Fruit fly (Drosophila melanogaster): Measurements from ENCODE around the gene CG3604.

DNA sequence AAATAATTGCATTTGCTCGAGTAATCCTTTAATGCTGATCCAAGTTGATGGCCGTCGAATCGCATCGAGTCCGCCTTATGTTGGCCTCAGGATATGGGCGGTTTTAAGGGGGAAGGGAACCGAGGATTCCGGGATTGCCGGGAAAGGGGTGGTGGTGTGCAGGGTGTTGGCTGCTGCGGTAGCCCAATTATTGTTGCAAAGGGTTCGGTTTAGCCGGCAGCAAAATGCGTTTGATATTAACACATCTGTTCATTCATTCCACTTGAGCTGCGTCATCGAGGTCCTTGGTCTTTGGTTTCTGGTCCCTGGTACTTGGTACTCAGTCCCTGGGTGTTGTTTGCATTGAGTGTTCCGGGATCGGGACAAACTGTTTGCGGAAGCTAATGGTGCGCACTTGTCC lies 16.3 kb downstream of the CG3604 start:
- TF ChIP-seq CG11617 (GFP tag; optimal IDR thresholded peaks at IDR 0.05) (no peak), CG5204 (GFP tag; optimal IDR thresholded peaks at IDR 0.05) (no peak), cnc (optimal IDR thresholded peaks at IDR 0.05) (no peak), CG12768 (GFP tag; optimal IDR thresholded peaks at IDR 0.05) (no peak), cic (GFP tag; optimal IDR thresholded peaks at IDR 0.05) (no peak), toe (GFP tag; optimal IDR thresholded peaks at IDR 0.05) (no peak), Clk (GFP tag; optimal IDR thresholded peaks at IDR 0.05) (no peak), tj (GFP tag; optimal IDR thresholded peaks at IDR 0.05) (no peak)
